Worm (Caenorhabditis elegans): Measurements from ENCODE around the gene nhr-97.

- TF ChIP-seq F10B5.3 (tag; optimal IDR thresholded peaks at IDR 0.05): no peak
- TF ChIP-seq nhr-76 (tag; optimal IDR thresholded peaks at IDR 0.05): no peak
- TF ChIP-seq ztf-11 (tag; optimal IDR thresholded peaks at IDR 0.05): no peak
- no peak for TF ChIP-seq nhr-42 (GFP tag; IDR thresholded peaks at IDR 0.05)
- no peak for TF ChIP-seq Y75B8A.6 (GFP tag; IDR thresholded peaks at IDR 0.05)
- TF ChIP-seq ceh-28 (tag; optimal IDR thresholded peaks at IDR 0.05): no peak
- no peak for TF ChIP-seq T20F7.1 (GFP tag; optimal IDR thresholded peaks at IDR 0.05)
- no peak for TF ChIP-seq lin-15B (tag; optimal IDR thresholded peaks at IDR 0.05)
Measured at ce11 chrIV:9735750-9736149, 21.7 kb upstream of the nhr-97 start.
